Fruit fly (Drosophila melanogaster): ENCODE results near the gene CG8004.
A peak's percentile ranks its signal among the peaks of the same experiment; 100 is the strongest.

Gene CG8004

dm6 chr3L:19902560-19903399 is 25.5 kb downstream of the CG8004 start (continued):
- TF ChIP-seq ap (GFP tag; IDR thresholded peaks at IDR 0.05) (peak; percentile 94), CG7786 (GFP tag; optimal IDR thresholded peaks at IDR 0.05) (peak; percentile 97), sim (GFP tag; IDR thresholded peaks at IDR 0.05) (no peak), twi (tag; optimal IDR thresholded peaks at IDR 0.05) (peak; percentile 79), GATAe (GFP tag; conservative IDR thresholded peaks at IDR 0.05) (peak; percentile 77), cwo (GFP tag; optimal IDR thresholded peaks at IDR 0.05) (peak; percentile 90), D (optimal IDR thresholded peaks at IDR 0.05) (no peak), D (GFP tag; optimal IDR thresholded peaks at IDR 0.05) (peak; percentile 52), lola (GFP tag; optimal IDR thresholded peaks at IDR 0.05) (peak in 1 of 3 experiments; percentile 83), ase (GFP tag; IDR thresholded peaks at IDR 0.05) (peak; percentile 86; the same call in 2 of the 3 replicates), CG5245 (GFP tag; optimal IDR thresholded peaks at IDR 0.05) (peak; percentile 93), CG3065 (GFP tag; optimal IDR thresholded peaks at IDR 0.05) (peak; percentile 71), CG12769 (tag; optimal IDR thresholded peaks at IDR 0.05) (peak; percentile 98), Abd-B (GFP tag; optimal IDR thresholded peaks at IDR 0.05) (peak; percentile 90), CG30431 (GFP tag; optimal IDR thresholded peaks at IDR 0.05) (peak; percentile 84), eyg (GFP tag; optimal IDR thresholded peaks at IDR 0.05) (peak; percentile 95), pum (GFP tag; optimal IDR thresholded peaks at IDR 0.05) (peak; percentile 87), grn (GFP tag; optimal IDR thresholded peaks at IDR 0.05) (peak; percentile 74), lbe (GFP tag; optimal IDR thresholded peaks at IDR 0.05) (peak; percentile 97), CG3163 (GFP tag; optimal IDR thresholded peaks at IDR 0.05) (peak; percentile 84), NK7.1 (GFP tag; optimal IDR thresholded peaks at IDR 0.05) (peak; percentile 92), CG4424 (GFP tag; optimal IDR thresholded peaks at IDR 0.05) (peak; percentile 92), CG1602 (GFP tag; optimal IDR thresholded peaks at IDR 0.05) (peak; percentile 91), CG9817 (tag; optimal IDR thresholded peaks at IDR 0.05) (peak; percentile 93), Lim3 (GFP tag; IDR thresholded peaks at IDR 0.05) (peak; percentile 92; the same call in 1 of the 2 replicates), amos (GFP tag; IDR thresholded peaks at IDR 0.05; ENCODE audit: partially characterized antibody) (no peak), vfl (GFP tag; optimal IDR thresholded peaks at IDR 0.05) (peak; percentile 93), btn (GFP tag; optimal IDR thresholded peaks at IDR 0.05) (peak; percentile 93), Rx (GFP tag; IDR thresholded peaks at IDR 0.05) (peak; percentile 94), Aef1 (GFP tag; IDR thresholded peaks at IDR 0.05) (peak; percentile 94), bbx (GFP tag; IDR thresholded peaks at IDR 0.05; ENCODE audit: partially characterized antibody) (no peak), prd (optimal IDR thresholded peaks at IDR 0.05) (no peak), prd (GFP tag; IDR thresholded peaks at IDR 0.05) (peak; percentile 91), CG3281 (GFP tag; optimal IDR thresholded peaks at IDR 0.05) (peak; percentile 94), CG17328 (GFP tag; IDR thresholded peaks at IDR 0.05) (peak; percentile 92), BEAF-32 (GFP tag; optimal IDR thresholded peaks at IDR 0.05) (peak; percentile 17), CG16815 (GFP tag; optimal IDR thresholded peaks at IDR 0.05) (peak; percentile 86), crp (GFP tag; optimal IDR thresholded peaks at IDR 0.05) (peak in 1 of 2 experiments; percentile 57), nmo (GFP tag; optimal IDR thresholded peaks at IDR 0.05) (peak; percentile 94), CoRest (tag; optimal IDR thresholded peaks at IDR 0.05) (peak; percentile 95), Hr3 (GFP tag; optimal IDR thresholded peaks at IDR 0.05) (peak; percentile 92), CHES-1-like (GFP tag; optimal IDR thresholded peaks at IDR 0.05) (peak; percentile 97), CG31365 (tag; optimal IDR thresholded peaks at IDR 0.05) (peak; percentile 80), D19B (GFP tag; optimal IDR thresholded peaks at IDR 0.05) (peak; percentile 90), onecut (GFP tag; IDR thresholded peaks at IDR 0.05) (peak; percentile 73), CG18262 (tag; optimal IDR thresholded peaks at IDR 0.05) (peak; percentile 87), PHDP (tag; optimal IDR thresholded peaks at IDR 0.05) (peak; percentile 95), oc (tag; optimal IDR thresholded peaks at IDR 0.05) (peak; percentile 92), Rfx (GFP tag; IDR thresholded peaks at IDR 0.05) (peak; percentile 97)
